Fruit fly (Drosophila melanogaster) whole organism, embryonic: ENCODE results near the gene Prx4.

Experiments
- Abd-B ChIP-seq: fragments of 200-800 bp; sonication (Bioruptor generic); optimal IDR thresholded peaks from 2 replicates; lab custom pipeline; 2018; ENCODE audit warnings: missing biosample characterization, mild to moderate bottlenecking, missing genetic modification characterization, moderate library complexity
- Awh ChIP-seq: fragments of 200-800 bp; sonication (Bioruptor generic); IDR thresholded peaks from 2 replicates; pipeline ENCODE4, ENCODE4 v1.3.6; 2022; ENCODE audit warnings: missing biosample characterization, missing genetic modification characterization
- B-H1 ChIP-seq: fragments of 200-800 bp; sonication (Bioruptor generic); IDR thresholded peaks from 3 replicates; pipeline ENCODE4 v1.3.6; 2022; ENCODE audit warnings: missing biosample characterization, missing genetic modification characterization
- CG11456 ChIP-seq: fragments of 200-800 bp; sonication (Bioruptor generic); IDR thresholded peaks from 3 replicates; pipeline ENCODE4 v1.3.6; 2022; ENCODE audit warnings: missing biosample characterization, missing genetic modification characterization
- CG11560 ChIP-seq: fragments of 200-800 bp; sonication (Bioruptor generic); IDR thresholded peaks from 3 replicates; pipeline ENCODE4 v1.3.6; 2022; ENCODE audit warnings: missing biosample characterization, missing genetic modification characterization
- CG13287 ChIP-seq: fragments of 200-800 bp; sonication (Bioruptor generic); IDR thresholded peaks from 2 replicates; pipeline ENCODE4 v1.3.6; 2022; ENCODE audit warnings: missing biosample characterization, missing genetic modification characterization; ENCODE audit not compliant: partially characterized antibody
- CG14860 ChIP-seq: fragments of 200-800 bp; sonication (Bioruptor generic); IDR thresholded peaks from 3 replicates; pipeline ENCODE4 v1.3.6; 2022; ENCODE audit warnings: missing biosample characterization, missing genetic modification characterization; ENCODE audit not compliant: partially characterized antibody
- CG15514 ChIP-seq: fragments of 200-800 bp; sonication (Bioruptor generic); optimal IDR thresholded peaks from 3 replicates; lab custom pipeline; 2017; ENCODE audit warnings: missing biosample characterization, missing genetic modification characterization, mild to moderate bottlenecking, moderate library complexity, missing genetic modification reagents
- CG16863 ChIP-seq: fragments of 200-800 bp; sonication (Bioruptor generic); optimal IDR thresholded peaks from 3 replicates; lab custom pipeline; 2016; ENCODE audit warnings: missing biosample characterization, missing genetic modification characterization
- CG17359 ChIP-seq: fragments of 200-800 bp; sonication (Bioruptor generic); optimal IDR thresholded peaks from 3 replicates; lab custom pipeline; 2018; ENCODE audit warnings: missing biosample characterization, mild to moderate bottlenecking, missing genetic modification characterization, moderate library complexity
- CG2116 ChIP-seq: fragments of 200-800 bp; sonication (Bioruptor generic); optimal IDR thresholded peaks from 3 replicates; lab custom pipeline; 2018; ENCODE audit warnings: missing biosample characterization, mild to moderate bottlenecking, missing genetic modification characterization
- CG2199 ChIP-seq: fragments of 200-800 bp; sonication (Bioruptor generic); IDR thresholded peaks from 3 replicates; pipeline ENCODE4 v1.3.6; 2022; ENCODE audit warnings: missing biosample characterization, missing genetic modification characterization
- CG34224 ChIP-seq: fragments of 200-800 bp; sonication (Bioruptor generic); IDR thresholded peaks from 3 replicates; pipeline ENCODE4 v1.3.6; 2022; ENCODE audit warnings: missing biosample characterization, missing genetic modification characterization; ENCODE audit not compliant: partially characterized antibody
- CG4328 ChIP-seq: fragments of 200-800 bp; sonication (Bioruptor generic); optimal IDR thresholded peaks from 3 replicates; lab custom pipeline; 2017; ENCODE audit warnings: missing biosample characterization, missing genetic modification reagents, missing genetic modification characterization
- CG4707 ChIP-seq: fragments of 200-800 bp; sonication (Bioruptor generic); optimal IDR thresholded peaks from 2 replicates; lab custom pipeline; 2018; ENCODE audit warnings: missing biosample characterization, mild to moderate bottlenecking, missing genetic modification characterization, moderate library complexity
- CG5953 ChIP-seq: fragments of 200-800 bp; sonication (Bioruptor generic); IDR thresholded peaks from 2 replicates; pipeline ENCODE4 v1.3.6; 2022; ENCODE audit warnings: missing biosample characterization, missing genetic modification characterization
- CG6683 ChIP-seq: fragments of 200-800 bp; sonication (Bioruptor generic); optimal IDR thresholded peaks from 2 replicates; lab custom pipeline; 2017; ENCODE audit warnings: missing biosample characterization, mild to moderate bottlenecking, missing genetic modification characterization, missing genetic modification reagents
- CG6765 ChIP-seq: fragments of 200-800 bp; sonication (Bioruptor generic); optimal IDR thresholded peaks from 3 replicates; lab custom pipeline; 2017; ENCODE audit warnings: missing biosample characterization, mild to moderate bottlenecking, missing genetic modification characterization
- CG6854 ChIP-seq: fragments of 200-800 bp; sonication (Bioruptor generic); optimal IDR thresholded peaks from 3 replicates; lab custom pipeline; 2017; ENCODE audit warnings: missing biosample characterization, mild to moderate bottlenecking, missing genetic modification characterization
- CG7963 ChIP-seq: fragments of 200-800 bp; sonication (Bioruptor generic); IDR thresholded peaks from 3 replicates; pipeline ENCODE4 v1.3.6; 2022; ENCODE audit warnings: missing biosample characterization, missing genetic modification characterization; ENCODE audit not compliant: partially characterized antibody
- CG9817 ChIP-seq: fragments of 200-800 bp; sonication (Bioruptor generic); optimal IDR thresholded peaks from 2 replicates; lab custom pipeline; 2018; ENCODE audit warnings: missing biosample characterization, mild to moderate bottlenecking, missing genetic modification characterization, moderate library complexity
- CG9876 ChIP-seq: fragments of 200-800 bp; sonication (Bioruptor generic); optimal IDR thresholded peaks from 2 replicates; lab custom pipeline; 2016; ENCODE audit warnings: missing biosample characterization, missing genetic modification characterization
- E2f2 ChIP-seq: fragments of 200-800 bp; sonication (Bioruptor generic); IDR thresholded peaks from 2 replicates; pipeline ENCODE4 v1.3.6; 2022; ENCODE audit warnings: missing biosample characterization, missing genetic modification characterization
- ERR ChIP-seq: fragments of 200-800 bp; sonication (Bioruptor generic); optimal IDR thresholded peaks from 2 replicates; lab custom pipeline; 2016; ENCODE audit warnings: missing biosample characterization, missing genetic modification characterization
- Ets97D ChIP-seq: fragments of 200-800 bp; sonication (Bioruptor generic); optimal IDR thresholded peaks from 3 replicates; lab custom pipeline; 2016; ENCODE audit warnings: missing biosample characterization, missing genetic modification characterization
- NC2α ChIP-seq: fragments of 200-800 bp; sonication (Bioruptor generic); optimal IDR thresholded peaks from 2 replicates; lab custom pipeline; 2016; ENCODE audit warnings: missing biosample characterization, missing genetic modification characterization
- NfI ChIP-seq: fragments of 200-800 bp; sonication (Bioruptor generic); optimal IDR thresholded peaks from 3 replicates; lab custom pipeline; 2018; ENCODE audit warnings: missing biosample characterization, mild to moderate bottlenecking, missing genetic modification characterization, moderate library complexity
- TFAM ChIP-seq: fragments of 200-800 bp; sonication (Bioruptor generic); optimal IDR thresholded peaks from 2 replicates; lab custom pipeline; 2017; ENCODE audit warnings: missing biosample characterization, missing genetic modification characterization, inconsistent platforms
- Vsx1 ChIP-seq: fragments of 200-800 bp; sonication (Bioruptor generic); optimal IDR thresholded peaks from 2 replicates; lab custom pipeline; 2017; ENCODE audit warnings: missing biosample characterization, mild to moderate bottlenecking, missing genetic modification characterization, missing genetic modification reagents
- ara ChIP-seq: fragments of 200-800 bp; sonication (Bioruptor generic); IDR thresholded peaks from 2 replicates; pipeline ENCODE4 v1.3.6; 2022; ENCODE audit warnings: missing biosample characterization, missing genetic modification characterization
- br ChIP-seq: fragments of >200 bp; optimal IDR thresholded peaks from 2 replicates; lab custom pipeline; 2017
- cg ChIP-seq: fragments of 200-800 bp; sonication (Bioruptor generic); optimal IDR thresholded peaks from 3 replicates; lab custom pipeline; 2019; ENCODE audit warnings: missing biosample characterization, mild to moderate bottlenecking, missing genetic modification characterization, moderate library complexity
- dmrt99B ChIP-seq: fragments of 200-800 bp; sonication (Bioruptor generic); optimal IDR thresholded peaks from 2 replicates; lab custom pipeline; 2018; ENCODE audit warnings: missing biosample characterization, mild to moderate bottlenecking, missing genetic modification characterization, moderate library complexity
- esg ChIP-seq: fragments of 200-800 bp; sonication (Bioruptor generic); conservative IDR thresholded peaks from 2 replicates; pipeline ENCODE4 v1.3.6; 2022; ENCODE audit warnings: missing biosample characterization, missing genetic modification characterization
- fd64A ChIP-seq: fragments of 200-800 bp; sonication (Bioruptor generic); optimal IDR thresholded peaks from 3 replicates; lab custom pipeline; 2018; ENCODE audit warnings: missing biosample characterization, mild to moderate bottlenecking, missing genetic modification characterization
- gfzf ChIP-seq: fragments of 200-800 bp; sonication (Bioruptor generic); optimal IDR thresholded peaks from 2 replicates; lab custom pipeline; 2016; ENCODE audit warnings: missing biosample characterization, mild to moderate bottlenecking, missing genetic modification characterization, moderate library complexity
- gsb-n ChIP-seq: fragments of 200-800 bp; sonication (Bioruptor generic); optimal IDR thresholded peaks from 3 replicates; lab custom pipeline; 2018; ENCODE audit warnings: missing biosample characterization, mild to moderate bottlenecking, missing genetic modification characterization
- h ChIP-seq: fragments of >200 bp; optimal IDR thresholded peaks from 2 replicates; lab custom pipeline; 2017
- luna ChIP-seq: fragments of 200-800 bp; sonication (Bioruptor generic); optimal IDR thresholded peaks from 2 replicates; lab custom pipeline; 2016; ENCODE audit warnings: missing biosample characterization, missing genetic modification characterization
- peb ChIP-seq: fragments of 200-800 bp; sonication (Bioruptor generic); IDR thresholded peaks from 2 replicates; pipeline ENCODE4 v1.3.6; 2022; ENCODE audit warnings: missing biosample characterization, missing genetic modification characterization
- pnt ChIP-seq: fragments of 200-800 bp; sonication (Bioruptor generic); optimal IDR thresholded peaks from 3 replicates; lab custom pipeline; 2016; ENCODE audit warnings: missing biosample characterization, missing genetic modification characterization
- slp2 ChIP-seq: fragments of 200-800 bp; sonication (Bioruptor generic); optimal IDR thresholded peaks from 2 replicates; lab custom pipeline; 2016; ENCODE audit warnings: missing biosample characterization, missing genetic modification characterization
- so ChIP-seq: fragments of 200-800 bp; sonication (Bioruptor generic); IDR thresholded peaks from 3 replicates; pipeline ENCODE4 v1.3.6; 2022; ENCODE audit warnings: missing biosample characterization, missing genetic modification characterization
- sqz ChIP-seq: fragments of 200-800 bp; sonication (Bioruptor generic); optimal IDR thresholded peaks from 3 replicates; lab custom pipeline; 2018; ENCODE audit warnings: missing biosample characterization, mild to moderate bottlenecking, missing genetic modification characterization
- sr ChIP-seq: fragments of 200-800 bp; sonication (Bioruptor generic); IDR thresholded peaks from 3 replicates; pipeline ENCODE4 v1.3.6; 2022; ENCODE audit warnings: missing biosample characterization, missing genetic modification characterization
- stwl ChIP-seq: fragments of 200-800 bp; sonication (Bioruptor generic); optimal IDR thresholded peaks from 3 replicates; lab custom pipeline; 2018; ENCODE audit warnings: missing biosample characterization, mild to moderate bottlenecking, missing genetic modification characterization, moderate library complexity
- trem ChIP-seq: fragments of 200-800 bp; optimal IDR thresholded peaks from 3 replicates; lab custom pipeline; 2019; ENCODE audit warnings: missing biosample characterization, mild to moderate bottlenecking, missing genetic modification characterization, moderate library complexity
- tup ChIP-seq: fragments of 200-800 bp; sonication (Bioruptor generic); optimal IDR thresholded peaks from 2 replicates; lab custom pipeline; 2016; ENCODE audit warnings: missing biosample characterization, mild to moderate bottlenecking, missing genetic modification characterization, moderate library complexity
- twi ChIP-seq: fragments of 200-800 bp; optimal IDR thresholded peaks from 2 replicates; lab custom pipeline; 2019; ENCODE audit warnings: missing biosample characterization, mild to moderate bottlenecking, missing genetic modification characterization, moderate library complexity

The Prx4 gene

dm6 chr3L:3080084-3080994, 38.2 kb downstream of the Prx4 start (continued):
- no peak for TF ChIP-seq twi (tag; lab: Kevin White, UChicago)
- TF ChIP-seq sqz (GFP tag; lab: Kevin White, UChicago) = no peak
- no peak for TF ChIP-seq CG6683
- TF ChIP-seq CG11456 = no peak
- TF ChIP-seq CG15514 (GFP tag; lab: Kevin White, UChicago) = peak; percentile 53
- no peak for TF ChIP-seq E2f2 (GFP tag; lab: Robert Waterston, UW)
- TF ChIP-seq Vsx1 = peak; percentile 45
- TF ChIP-seq gsb-n (tag; lab: Kevin White, UChicago) = no peak
- no peak for TF ChIP-seq esg (GFP tag; lab: Robert Waterston, UW)
- no peak for TF ChIP-seq Abd-B (GFP tag; lab: Kevin White, UChicago)
- TF ChIP-seq CG9876 (GFP tag; lab: Kevin White, UChicago) = no peak
- no peak for TF ChIP-seq Ets97D (GFP tag; lab: Kevin White, UChicago)
- TF ChIP-seq gfzf = no peak
- TF ChIP-seq tup (GFP tag; lab: Kevin White, UChicago) = no peak
- TF ChIP-seq so = 0 out of 3 replicates have a peak, but pooled peaks have one; percentile 24
- TF ChIP-seq CG2199 (GFP tag; lab: Robert Waterston, UW) = 0 out of 3 replicates have a peak, but pooled peaks have one; percentile 25
- TF ChIP-seq CG16863 (GFP tag; lab: Kevin White, UChicago) = no peak
- no peak for TF ChIP-seq CG2116 (GFP tag; lab: Kevin White, UChicago)
- TF ChIP-seq sr (GFP tag; lab: Robert Waterston, UW) = no peak
- no peak for TF ChIP-seq NC2α (GFP tag; lab: Kevin White, UChicago)
- no peak for TF ChIP-seq slp2 (GFP tag; lab: Kevin White, UChicago)
- TF ChIP-seq CG14860 = no peak
- peak; percentile 31; the same call in 2 of the 3 replicates for TF ChIP-seq B-H1
- TF ChIP-seq fd64A (GFP tag; lab: Kevin White, UChicago) = peak; percentile 54
- 0 out of 3 replicates have a peak, but pooled peaks have one; percentile 10 for TF ChIP-seq CG11560 (tag; lab: Robert Waterston, UW)
- peak; percentile 49 for TF ChIP-seq cg
- TF ChIP-seq dmrt99B = no peak
- no peak for TF ChIP-seq CG6854 (GFP tag; lab: Kevin White, UChicago)
- no peak for TF ChIP-seq NfI (GFP tag; lab: Kevin White, UChicago)
- peak; percentile 15 for TF ChIP-seq pnt (GFP tag; lab: Kevin White, UChicago)
- TF ChIP-seq CG17359 (tag; lab: Kevin White, UChicago) = no peak
- TF ChIP-seq CG5953 (GFP tag; lab: Robert Waterston, UW) = no peak
- peak; percentile 23 for TF ChIP-seq CG4707 (GFP tag; lab: Kevin White, UChicago)
- TF ChIP-seq ERR = no peak
- TF ChIP-seq CG13287 (GFP tag; lab: Robert Waterston, UW) = 0 out of 2 replicates have a peak, but pooled peaks have one; percentile 7
- TF ChIP-seq CG6765 (GFP tag; lab: Kevin White, UChicago) = no peak
- no peak for TF ChIP-seq luna
- TF ChIP-seq peb = no peak
- no peak for TF ChIP-seq ara (GFP tag; lab: Robert Waterston, UW)
- TF ChIP-seq br (lab: Kevin White, UChicago) = no peak
- TF ChIP-seq CG4328 (GFP tag; lab: Kevin White, UChicago) = no peak
- TF ChIP-seq h = no peak
- no peak for TF ChIP-seq trem (tag; lab: Kevin White, UChicago)
- no peak for TF ChIP-seq CG9817 (tag; lab: Kevin White, UChicago)
- no peak for TF ChIP-seq stwl (tag; lab: Kevin White, UChicago)
- TF ChIP-seq CG7963 (GFP tag; lab: Robert Waterston, UW) = no peak
- TF ChIP-seq TFAM = no peak
- TF ChIP-seq CG34224 = no peak
- TF ChIP-seq Awh = no peak
